Worm (Caenorhabditis elegans) whole organism, L4 larva: ENCODE measurements around the gene Y97E10C.1.

Source experiments
- T26A8.4 ChIP-seq: fragments of 200-800 bp; sonication (Bioruptor generic); IDR thresholded peaks from 2 replicates; pipeline ENCODE4 v1.3.6; 2022; ENCODE audit warnings: missing genetic modification characterization, missing compliant biosample characterization
- ZK337.2 ChIP-seq: fragments of 200-800 bp; sonication (Bioruptor generic); IDR thresholded peaks from 2 replicates; pipeline ENCODE4 v1.3.6; 2022; ENCODE audit warnings: missing genetic modification reagents, missing genetic modification characterization, missing compliant biosample characterization
- aha-1 ChIP-seq: fragments of 150-350 bp; peaks from one replicate; lab custom pipeline; 2014; ENCODE audit warnings: missing biosample characterization, missing genetic modification characterization
- arid-1 ChIP-seq: fragments of 200-800 bp; sonication (Bioruptor generic); conservative IDR thresholded peaks from 2 replicates; pipeline ENCODE4 v1.3.6; 2022; ENCODE audit warnings: missing genetic modification reagents, missing genetic modification characterization, missing compliant biosample characterization
- attf-4 ChIP-seq: sonication (generic microtip); optimal IDR thresholded peaks from 3 replicates; lab custom pipeline; 2017; ENCODE audit warnings: missing biosample characterization, missing genetic modification characterization
- ceh-32 ChIP-seq: sonication (generic microtip); optimal IDR thresholded peaks from 2 replicates; lab custom pipeline; 2016; ENCODE audit warnings: mild to moderate bottlenecking, missing genetic modification characterization, missing compliant biosample characterization; ENCODE audit not compliant: poor library complexity
- daf-16 ChIP-seq, 3 experiments: sonication (generic microtip); optimal IDR thresholded peaks; 2 replicates each; lab custom pipeline; 2016 to 2017; ENCODE audit warnings: missing genetic modification characterization in 3 of 3, missing genetic modification reagents in 3 of 3, mild to moderate bottlenecking in 2 of 3, missing compliant biosample characterization in 2 of 3, missing biosample characterization in 1 of 3, moderate library complexity in 1 of 3
- dpl-1 ChIP-seq: fragments of 150-350 bp; optimal IDR thresholded peaks from 2 replicates; lab custom pipeline; 2014; ENCODE audit warnings: missing biosample characterization, missing genetic modification reagents, missing genetic modification characterization
- dve-1 ChIP-seq: sonication (generic microtip); optimal IDR thresholded peaks from 2 replicates; lab custom pipeline; 2017; ENCODE audit warnings: antibody characterized with exemption, mild to moderate bottlenecking, missing genetic modification characterization, missing compliant biosample characterization; ENCODE audit not compliant: insufficient read depth
- egl-27 ChIP-seq: sonication (generic microtip); optimal IDR thresholded peaks from 3 replicates; lab custom pipeline; 2017; ENCODE audit warnings: missing biosample characterization, missing genetic modification reagents, missing genetic modification characterization
- fkh-10 ChIP-seq: fragments of 150-350 bp; optimal IDR thresholded peaks from 2 replicates; lab custom pipeline; 2014; ENCODE audit warnings: missing biosample characterization, missing genetic modification reagents, missing genetic modification characterization
- fos-1 ChIP-seq: fragments of 150-350 bp; optimal IDR thresholded peaks from 2 replicates; lab custom pipeline; 2014; ENCODE audit warnings: missing biosample characterization, missing genetic modification characterization
- hmg-1.1 ChIP-seq: fragments of 200-800 bp; sonication (Bioruptor generic); IDR thresholded peaks from 2 replicates; pipeline ENCODE4 v1.3.6; 2022; ENCODE audit warnings: missing genetic modification reagents, missing genetic modification characterization, missing compliant biosample characterization
- jun-1 ChIP-seq: fragments of 150-350 bp; optimal IDR thresholded peaks from 2 replicates; lab custom pipeline; 2014; ENCODE audit warnings: missing biosample characterization, missing genetic modification reagents, missing genetic modification characterization
- lim-7 ChIP-seq: fragments of 200-800 bp; sonication (Bioruptor generic); IDR thresholded peaks from 2 replicates; pipeline ENCODE4 v1.3.6; 2022; ENCODE audit warnings: missing genetic modification characterization, missing compliant biosample characterization
- lin-29 ChIP-seq: fragments of 200-800 bp; sonication (Bioruptor generic); IDR thresholded peaks from 2 replicates; pipeline ENCODE4 v1.3.6; 2022; ENCODE audit warnings: missing genetic modification reagents, missing genetic modification characterization, missing compliant biosample characterization
- lin-39 ChIP-seq: fragments of 150-350 bp; optimal IDR thresholded peaks from 2 replicates; lab custom pipeline; 2014; ENCODE audit warnings: missing biosample characterization, missing genetic modification reagents, missing genetic modification characterization
- mdt-29 ChIP-seq: fragments of 200-800 bp; sonication (Bioruptor generic); IDR thresholded peaks from 2 replicates; pipeline ENCODE4 v1.3.6; 2022; ENCODE audit warnings: missing genetic modification reagents, missing genetic modification characterization, missing compliant biosample characterization
- mes-2 ChIP-seq: sonication (generic microtip); optimal IDR thresholded peaks from 2 replicates; lab custom pipeline; 2016; ENCODE audit warnings: missing genotype, mild to moderate bottlenecking, missing genetic modification characterization, missing compliant biosample characterization; ENCODE audit not compliant: poor library complexity, severe bottlenecking
- nhr-10 ChIP-seq: fragments of 150-350 bp; optimal IDR thresholded peaks from 2 replicates; lab custom pipeline; 2014; ENCODE audit warnings: missing biosample characterization, missing genetic modification characterization
- nhr-111 ChIP-seq: fragments of 200-800 bp; sonication (Bioruptor generic); optimal IDR thresholded peaks from 2 replicates; lab custom pipeline; 2018; ENCODE audit warnings: mild to moderate bottlenecking, missing genetic modification characterization, missing compliant biosample characterization
- nhr-237 ChIP-seq: sonication (generic microtip); optimal IDR thresholded peaks from 2 replicates; lab custom pipeline; 2017; ENCODE audit warnings: missing biosample characterization, missing genetic modification characterization
- nhr-41 ChIP-seq: fragments of 200-800 bp; sonication (Bioruptor generic); IDR thresholded peaks from 2 replicates; pipeline ENCODE4 v1.3.6; 2022; ENCODE audit warnings: missing genetic modification reagents, missing genetic modification characterization, missing compliant biosample characterization
- pqm-1 ChIP-seq: sonication (generic microtip); optimal IDR thresholded peaks from 2 replicates; lab custom pipeline; 2017; ENCODE audit warnings: missing biosample characterization, missing genetic modification characterization
- rbr-2 ChIP-seq: sonication (generic microtip); optimal IDR thresholded peaks from 2 replicates; lab custom pipeline; 2016; ENCODE audit warnings: missing genotype, missing genetic modification characterization, missing compliant biosample characterization
- tag-97 ChIP-seq: fragments of 200-800 bp; sonication (Bioruptor generic); IDR thresholded peaks from 2 replicates; pipeline ENCODE4 v1.3.6; 2022; ENCODE audit warnings: missing genetic modification characterization, missing compliant biosample characterization
- zfp-2 ChIP-seq: sonication (generic microtip); optimal IDR thresholded peaks from 2 replicates; lab custom pipeline; 2016; ENCODE audit warnings: mild to moderate bottlenecking, missing genetic modification characterization, missing compliant biosample characterization
- zip-11 ChIP-seq: fragments of 200-800 bp; sonication (Bioruptor generic); IDR thresholded peaks from 2 replicates; pipeline ENCODE4 v1.3.6; 2022; ENCODE audit warnings: missing genetic modification characterization, missing compliant biosample characterization

Gene Y97E10C.1

DNA sequence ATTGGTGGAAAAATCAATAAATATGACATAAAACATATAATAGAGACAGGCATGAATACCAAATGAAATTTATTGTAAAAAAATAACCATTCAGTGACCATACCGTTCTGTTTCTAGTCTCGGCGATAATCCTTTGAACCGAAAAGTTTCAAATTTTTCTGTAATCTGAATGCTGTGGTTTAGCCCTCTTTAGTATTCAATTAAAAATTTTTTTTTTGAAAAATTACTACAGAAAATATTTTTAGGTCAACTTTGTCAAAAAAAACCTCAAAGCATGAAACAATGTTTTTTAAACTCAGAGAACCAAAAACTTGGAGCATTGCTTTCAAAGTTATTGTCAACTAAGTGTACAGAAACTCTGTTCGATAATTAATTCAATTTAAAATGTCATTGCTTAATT lies 20.2 kb upstream of the Y97E10C.1 start, which contains the start of gene ZK105.11:
Gene ZK105.11 (minus strand): TSS at position 101 of the 400 bp plus-strand sequence.
- TF ChIP-seq rbr-2 (tag; lab: Kevin White, UChicago) (no peak), fos-1 (tag; lab: Kevin White, UChicago) (no peak), jun-1 (tag; lab: Kevin White, UChicago) (no peak), lin-29 (GFP tag; lab: Robert Waterston, UW) (no peak), zfp-2 (tag; lab: Kevin White, UChicago) (no peak), lim-7 (GFP tag; lab: Robert Waterston, UW) (no peak), pqm-1 (tag; lab: Kevin White, UChicago) (no peak), lin-39 (tag; lab: Kevin White, UChicago) (no peak), nhr-41 (GFP tag; lab: Robert Waterston, UW) (no peak), attf-4 (tag; lab: Kevin White, UChicago) (no peak), mes-2 (no peak), ceh-32 (tag; lab: Kevin White, UChicago) (no peak), tag-97 (GFP tag; lab: Robert Waterston, UW) (no peak)

DNA sequence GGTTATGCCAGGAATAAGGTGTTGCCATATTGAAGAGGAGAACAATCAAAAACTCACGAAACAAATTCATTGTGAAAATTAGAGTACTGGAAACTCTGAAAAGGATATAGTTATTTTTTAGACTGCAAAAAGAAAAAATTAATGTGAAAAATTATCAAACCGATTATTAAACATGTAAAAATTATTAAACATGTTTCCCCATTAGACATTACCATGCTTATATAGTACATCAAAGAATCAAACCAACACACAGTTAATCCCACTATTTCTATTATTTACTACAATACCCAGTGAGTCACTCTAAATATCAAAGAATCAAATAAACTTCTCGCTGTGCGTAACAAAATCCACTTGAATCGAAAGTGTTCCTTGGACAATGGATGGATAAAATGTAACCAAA lies 15.6 kb upstream of the Y97E10C.1 start, which contains the start of gene ZK105.13:
Gene ZK105.13 (minus strand): TSS at position 101 of the 400 bp plus-strand sequence.
- no peak for TF ChIP-seq lin-29 (GFP tag; lab: Robert Waterston, UW)
- no peak for TF ChIP-seq dpl-1 (GFP tag; lab: Kevin White, UChicago)
- TF ChIP-seq nhr-41 (GFP tag; lab: Robert Waterston, UW) = no peak
- no peak for TF ChIP-seq zip-11
- TF ChIP-seq egl-27 (tag; lab: Kevin White, UChicago) = no peak
- TF ChIP-seq nhr-111 (GFP tag; lab: Kevin White, UChicago) = no peak
- no peak for TF ChIP-seq nhr-10 (tag; lab: Kevin White, UChicago)
- no peak for TF ChIP-seq fos-1 (tag; lab: Kevin White, UChicago)
- no peak for TF ChIP-seq hmg-1.1 (GFP tag; lab: Robert Waterston, UW)
- no peak for TF ChIP-seq arid-1 (GFP tag; lab: Robert Waterston, UW)
- no peak for TF ChIP-seq nhr-237
- no peak for TF ChIP-seq mdt-29 (GFP tag; lab: Robert Waterston, UW)
- TF ChIP-seq, all 104 proteins: peak for 0

DNA sequence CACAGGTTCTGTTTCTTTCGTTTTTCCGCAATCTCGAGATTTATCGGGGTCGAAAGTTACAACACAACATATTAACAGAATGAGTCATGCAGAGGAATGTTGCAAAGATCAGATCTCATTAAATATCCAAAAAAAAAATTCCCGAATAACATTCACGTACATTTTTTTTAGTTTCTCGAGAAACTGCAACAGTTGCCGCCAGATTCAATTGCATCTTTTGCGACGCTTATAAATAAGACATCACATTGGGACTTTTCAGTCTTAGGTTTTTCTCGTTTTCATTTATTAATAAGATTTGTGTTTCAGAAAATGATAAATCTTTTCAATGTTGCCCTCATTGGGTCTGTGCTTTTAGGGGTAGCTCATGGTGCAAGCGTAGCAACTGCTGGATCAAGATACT lies 15.0 kb upstream of the Y97E10C.1 start, which contains the start of gene ZK105.1:
Gene ZK105.1 (plus strand): TSS at position 301 of the 400 bp plus-strand sequence.
- TF ChIP-seq daf-16 (GFP tag; optimal IDR thresholded peaks at IDR 0.05; lab: Kevin White, UChicago) (peak in 1 of 2 experiments; percentile 3), daf-16 (tag; optimal IDR thresholded peaks at IDR 0.05; lab: Kevin White, UChicago) (no peak), ZK337.2 (GFP tag; lab: Robert Waterston, UW) (no peak)

DNA sequence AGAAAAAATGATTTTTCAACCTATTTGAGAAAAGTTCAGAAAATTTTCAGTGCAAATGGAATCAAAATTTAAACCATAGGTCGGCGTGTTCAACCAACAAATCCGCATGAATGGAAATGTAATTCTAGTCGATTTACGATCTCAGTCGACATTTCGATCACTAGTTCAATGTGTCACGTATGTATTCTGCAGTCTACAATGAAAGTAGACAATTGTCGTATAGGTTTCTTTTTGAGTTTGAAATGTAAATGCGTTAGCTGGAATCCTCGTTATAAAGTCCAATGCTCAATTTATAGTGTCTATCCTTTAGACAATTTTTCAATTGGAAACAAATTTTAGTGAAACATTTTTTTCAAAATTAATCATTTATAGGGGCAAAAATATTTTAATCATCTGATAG lies 12.6 kb upstream of the Y97E10C.1 start, which contains the start of gene ZK105.12:
Gene ZK105.12 (minus strand): TSS at position 101 of the 400 bp plus-strand sequence.
- TF ChIP-seq lin-39 (tag; lab: Kevin White, UChicago) (no peak), fkh-10 (GFP tag; lab: Kevin White, UChicago) (no peak), T26A8.4 (GFP tag; lab: Robert Waterston, UW) (no peak), pqm-1 (tag; lab: Kevin White, UChicago) (no peak)

DNA sequence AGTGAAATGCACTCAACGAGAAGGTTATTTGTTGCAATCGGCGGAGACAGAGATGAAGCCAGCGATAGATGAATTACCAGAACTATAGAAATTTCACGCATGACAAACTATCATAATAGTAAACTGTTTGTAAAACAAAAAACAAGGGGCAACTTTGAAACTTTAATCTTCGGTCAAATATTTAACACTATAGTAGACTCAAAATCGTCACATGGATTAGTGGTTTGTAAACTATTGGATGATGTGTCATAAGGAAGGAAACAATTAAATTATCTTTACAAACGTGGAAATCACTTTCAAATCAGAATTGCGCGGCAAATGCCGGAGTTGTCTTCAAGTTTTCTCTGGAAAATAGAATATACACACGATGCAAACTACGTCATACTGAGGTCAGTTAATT lies 11.1 kb upstream of the Y97E10C.1 start, which contains the start of gene ZK105.5:
Gene ZK105.5 (minus strand): TSS at position 101 of the 400 bp plus-strand sequence.
- peak; percentile 55 for TF ChIP-seq aha-1 (tag; lab: Kevin White, UChicago)
- TF ChIP-seq mdt-29 (GFP tag; lab: Robert Waterston, UW) = no peak
- TF ChIP-seq, all 104 proteins: peak for 1

DNA sequence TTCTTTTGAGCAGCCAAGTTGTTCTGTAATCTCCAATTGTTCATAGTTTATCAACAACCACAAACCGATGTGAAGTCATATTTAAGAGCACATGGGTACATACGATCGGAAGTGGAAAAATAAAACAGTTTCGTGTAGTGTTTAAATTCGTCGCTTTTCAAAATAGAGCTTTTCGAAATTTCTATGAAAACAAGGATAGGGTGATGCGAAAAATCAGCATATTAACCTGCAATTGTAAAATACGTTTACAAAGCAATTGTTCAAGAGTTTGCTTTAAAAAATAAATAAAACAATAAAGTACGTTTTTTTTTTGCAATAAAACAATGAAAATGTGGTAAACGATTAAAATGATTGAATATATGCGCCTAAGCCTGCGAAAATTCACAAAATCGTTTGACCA lies 6.7 kb upstream of the Y97E10C.1 start, which contains the start of gene ZK105.14:
Gene ZK105.14 (minus strand): TSS at position 101 of the 400 bp plus-strand sequence.
- TF ChIP-seq aha-1 (tag; lab: Kevin White, UChicago) = peak; percentile 32
- TF ChIP-seq dve-1 = no peak
